Worm (Caenorhabditis elegans): ENCODE measurements around the gene H13N06.7.

Gene H13N06.7

ce11 chrX:15492759-15493158, 10.2 kb upstream of the H13N06.7 start (continued):
- peak; percentile 32 for TF ChIP-seq nhr-90 (tag; optimal IDR thresholded peaks at IDR 0.05)
- TF ChIP-seq ceh-91 (GFP tag; IDR thresholded peaks at IDR 0.05), result no peak
- TF ChIP-seq let-607 (tag; optimal IDR thresholded peaks at IDR 0.05), result peak; percentile 50 to 59
- peak; percentile 63 for TF ChIP-seq lin-54 (GFP tag; optimal IDR thresholded peaks at IDR 0.05)
- TF ChIP-seq C17E4.6 (GFP tag; IDR thresholded peaks at IDR 0.05), result no peak
- peak; percentile 89 for TF ChIP-seq nhr-80 (tag; optimal IDR thresholded peaks at IDR 0.05)
- peak; percentile 78; the same call in 1 of the 2 replicates for TF ChIP-seq nfyb-1 (GFP tag; IDR thresholded peaks at IDR 0.05)
- no peak for TF ChIP-seq F52B5.7 (tag; optimal IDR thresholded peaks at IDR 0.05)
- TF ChIP-seq Y53G8AR.9 (GFP tag; conservative IDR thresholded peaks at IDR 0.05), result peak; percentile 78
- TF ChIP-seq lin-26 (GFP tag; IDR thresholded peaks at IDR 0.05), result peak; percentile 58; the same call in 1 of the 2 replicates
- TF ChIP-seq attf-5 (GFP tag; optimal IDR thresholded peaks at IDR 0.05), result peak; percentile 86
- peak; percentile 1 for TF ChIP-seq gei-17 (GFP tag; optimal IDR thresholded peaks at IDR 0.05)
- no peak for TF ChIP-seq snpc-1.1 (tag; optimal IDR thresholded peaks at IDR 0.05; ENCODE audit: insufficient read depth)
- TF ChIP-seq fkh-3 (tag; optimal IDR thresholded peaks at IDR 0.05), result no peak
- TF ChIP-seq ceh-100 (GFP tag; IDR thresholded peaks at IDR 0.05), result no peak
- TF ChIP-seq Y67H2A.10 (GFP tag; conservative IDR thresholded peaks at IDR 0.05), result 0 out of 2 replicates have a peak, but pooled peaks have one; percentile 13
- TF ChIP-seq ztf-6 (GFP tag; IDR thresholded peaks at IDR 0.05), result no peak
- peak; percentile 20 for TF ChIP-seq die-1 (tag; optimal IDR thresholded peaks at IDR 0.05)
- no peak for TF ChIP-seq hlh-12 (tag; optimal IDR thresholded peaks at IDR 0.05)
- TF ChIP-seq rcor-1 (GFP tag; IDR thresholded peaks at IDR 0.05), result peak; percentile 60
- no peak for TF ChIP-seq efl-1 (GFP tag; optimal IDR thresholded peaks at IDR 0.05)
- TF ChIP-seq F10E7.11 (tag; optimal IDR thresholded peaks at IDR 0.05), result no peak
- TF ChIP-seq ztf-3 (GFP tag; optimal IDR thresholded peaks at IDR 0.05), result no peak
- TF ChIP-seq unc-62 (GFP tag; optimal IDR thresholded peaks at IDR 0.05), result no peak
- no peak for TF ChIP-seq sea-2 (GFP tag; IDR thresholded peaks at IDR 0.05)
- 0 out of 2 replicates have a peak, but pooled peaks have one; percentile 46 for TF ChIP-seq egl-18 (GFP tag; IDR thresholded peaks at IDR 0.05)
- peak; percentile 85 for TF ChIP-seq K11D2.4 (GFP tag; IDR thresholded peaks at IDR 0.05)
- peak; percentile 97 for TF ChIP-seq zfh-2 (GFP tag; conservative IDR thresholded peaks at IDR 0.05)
- TF ChIP-seq atf-7 (tag; optimal IDR thresholded peaks at IDR 0.05), result peak; percentile 24
- no peak for TF ChIP-seq Y53F4B.3 (GFP tag; IDR thresholded peaks at IDR 0.05)
- TF ChIP-seq F55B11.4 (tag; optimal IDR thresholded peaks at IDR 0.05; ENCODE audit: borderline replicate concordance, insufficient read depth), result no peak
- peak; percentile 95 for TF ChIP-seq ztf-18 (tag; optimal IDR thresholded peaks at IDR 0.05)
- no peak for TF ChIP-seq rec-8 (tag; optimal IDR thresholded peaks at IDR 0.05)
- peak; percentile 61 for TF ChIP-seq somi-1 (GFP tag; optimal IDR thresholded peaks at IDR 0.05)
- peak; percentile 51 for TF ChIP-seq repo-1 (tag; optimal IDR thresholded peaks at IDR 0.05)
- TF ChIP-seq B0336.3 (GFP tag; IDR thresholded peaks at IDR 0.05), result peak; percentile 49; the same call in 1 of the 2 replicates
- no peak for TF ChIP-seq ceh-58 (GFP tag; IDR thresholded peaks at IDR 0.05)
- TF ChIP-seq F57A8.1 (GFP tag; optimal IDR thresholded peaks at IDR 0.05), result no peak
- TF ChIP-seq dpff-1 (tag; optimal IDR thresholded peaks at IDR 0.05), result no peak
- TF ChIP-seq madf-10 (tag; optimal IDR thresholded peaks at IDR 0.05), result peak; percentile 63
- TF ChIP-seq madf-6 (GFP tag; IDR thresholded peaks at IDR 0.05), result 0 out of 2 replicates have a peak, but pooled peaks have one; percentile 21
- peak; percentile 91 for TF ChIP-seq dox-1 (GFP tag; IDR thresholded peaks at IDR 0.05)
- TF ChIP-seq snpc-3.4 (tag; optimal IDR thresholded peaks at IDR 0.05), result no peak
- peak; percentile 72; the same call in 1 of the 2 replicates for TF ChIP-seq cebp-1 (GFP tag; IDR thresholded peaks at IDR 0.05)
- peak; percentile 91 for TF ChIP-seq cebp-1 (tag; optimal IDR thresholded peaks at IDR 0.05)
- no peak for TF ChIP-seq bed-2 (GFP tag; IDR thresholded peaks at IDR 0.05)
- no peak for TF ChIP-seq nhr-27 (tag; optimal IDR thresholded peaks at IDR 0.05)
